Fruit fly (Drosophila melanogaster) whole organism, embryonic: ENCODE results near the gene dpy.
A peak's percentile ranks its signal among the peaks of the same experiment; 100 is the strongest.

Source experiments
- B-H1 ChIP-seq: fragments of 200-800 bp; sonication (Bioruptor generic); IDR thresholded peaks from 3 replicates; pipeline ENCODE4 v1.3.6; 2022; ENCODE audit warnings: missing biosample characterization, missing genetic modification characterization
- Bdp1 ChIP-seq: fragments of 200-800 bp; sonication (Bioruptor generic); optimal IDR thresholded peaks from 3 replicates; lab custom pipeline; 2016; ENCODE audit warnings: missing biosample characterization, missing genetic modification characterization
- Bteb2 ChIP-seq: fragments of 200-800 bp; sonication (Bioruptor generic); optimal IDR thresholded peaks from 2 replicates; lab custom pipeline; 2016; ENCODE audit warnings: missing biosample characterization, missing genetic modification characterization
- CG10209 ChIP-seq: fragments of 200-800 bp; sonication (Bioruptor generic); optimal IDR thresholded peaks from 3 replicates; lab custom pipeline; 2017; ENCODE audit warnings: missing biosample characterization, mild to moderate bottlenecking, missing genetic modification characterization, missing genetic modification reagents
- CG11456 ChIP-seq: fragments of 200-800 bp; sonication (Bioruptor generic); IDR thresholded peaks from 3 replicates; pipeline ENCODE4 v1.3.6; 2022; ENCODE audit warnings: missing biosample characterization, missing genetic modification characterization
- CG12769 ChIP-seq: fragments of 200-800 bp; sonication (Bioruptor generic); optimal IDR thresholded peaks from 2 replicates; lab custom pipeline; 2019; ENCODE audit warnings: missing biosample characterization, mild to moderate bottlenecking, missing genetic modification characterization, moderate library complexity
- CG13424 ChIP-seq: fragments of 200-800 bp; sonication (Bioruptor generic); optimal IDR thresholded peaks from 2 replicates; lab custom pipeline; 2019; ENCODE audit warnings: missing biosample characterization, mild to moderate bottlenecking, missing genetic modification characterization, moderate library complexity
- CG14710 ChIP-seq: fragments of 200-800 bp; sonication (Bioruptor generic); optimal IDR thresholded peaks from 3 replicates; lab custom pipeline; 2019; ENCODE audit warnings: missing biosample characterization, mild to moderate bottlenecking, missing genetic modification characterization, moderate library complexity
- CG15073 ChIP-seq: fragments of 200-800 bp; sonication (Bioruptor generic); optimal IDR thresholded peaks from 2 replicates; lab custom pipeline; 2016; ENCODE audit warnings: missing biosample characterization, missing genetic modification characterization
- CG15269 ChIP-seq: fragments of 200-800 bp; sonication (Bioruptor generic); optimal IDR thresholded peaks from 2 replicates; lab custom pipeline; 2018; ENCODE audit warnings: missing biosample characterization, mild to moderate bottlenecking, missing genetic modification characterization, moderate library complexity
- CG18599 ChIP-seq: fragments of 200-800 bp; sonication (Bioruptor generic); optimal IDR thresholded peaks from 3 replicates; lab custom pipeline; 2017; ENCODE audit warnings: missing biosample characterization, missing genetic modification characterization, mild to moderate bottlenecking, moderate library complexity, missing genetic modification reagents
- CG30020 ChIP-seq: fragments of 200-800 bp; optimal IDR thresholded peaks from 2 replicates; lab custom pipeline; 2019; ENCODE audit warnings: missing biosample characterization, mild to moderate bottlenecking, missing genetic modification characterization, moderate library complexity
- CG3281 ChIP-seq: fragments of 200-800 bp; sonication (Bioruptor generic); optimal IDR thresholded peaks from 3 replicates; lab custom pipeline; 2017; ENCODE audit warnings: missing biosample characterization, mild to moderate bottlenecking, missing genetic modification characterization
- CG33213 ChIP-seq: fragments of 200-800 bp; sonication (Bioruptor generic); optimal IDR thresholded peaks from 3 replicates; lab custom pipeline; 2016; ENCODE audit warnings: missing biosample characterization, missing genetic modification characterization
- CG34224 ChIP-seq: fragments of 200-800 bp; sonication (Bioruptor generic); IDR thresholded peaks from 3 replicates; pipeline ENCODE4 v1.3.6; 2022; ENCODE audit warnings: missing biosample characterization, missing genetic modification characterization; ENCODE audit not compliant: partially characterized antibody
- CG3847 ChIP-seq: fragments of 200-800 bp; sonication (Bioruptor generic); IDR thresholded peaks from 2 replicates; pipeline ENCODE4 v1.3.6; 2022; ENCODE audit warnings: missing biosample characterization, missing genetic modification characterization
- CG42726 ChIP-seq: fragments of 200-800 bp; sonication (Bioruptor generic); IDR thresholded peaks from 2 replicates; pipeline ENCODE4 v1.3.6; 2022; ENCODE audit warnings: missing biosample characterization, missing genetic modification characterization; ENCODE audit not compliant: partially characterized antibody
- CG9437 ChIP-seq: fragments of 200-800 bp; sonication (Bioruptor generic); optimal IDR thresholded peaks from 2 replicates; lab custom pipeline; 2018; ENCODE audit warnings: missing biosample characterization, mild to moderate bottlenecking, missing genetic modification characterization
- CG9727 ChIP-seq: fragments of 200-800 bp; sonication (Bioruptor generic); optimal IDR thresholded peaks from 3 replicates; lab custom pipeline; 2017; ENCODE audit warnings: missing biosample characterization, mild to moderate bottlenecking, missing genetic modification characterization
- CHES-1-like ChIP-seq: fragments of 200-800 bp; sonication (Bioruptor generic); optimal IDR thresholded peaks from 2 replicates; lab custom pipeline; 2016; ENCODE audit warnings: missing biosample characterization, missing genetic modification characterization
- D ChIP-seq, 2 experiments: fragments of 200-800 bp in 1 of 2; fragments of >200 bp in 1 of 2; sonication (Bioruptor generic) in 1 of 2; optimal IDR thresholded peaks; 2 replicates in 1 of 2; 3 replicates in 1 of 2; lab custom pipeline; 2017; ENCODE audit warnings: mild to moderate bottlenecking in 1 of 2, missing biosample characterization in 1 of 2, missing genetic modification characterization in 1 of 2, missing genetic modification reagents in 1 of 2
- D19A ChIP-seq: fragments of 200-800 bp; optimal IDR thresholded peaks from 3 replicates; lab custom pipeline; 2019; ENCODE audit warnings: missing biosample characterization, mild to moderate bottlenecking, missing genetic modification characterization, moderate library complexity
- Dek ChIP-seq: fragments of 200-800 bp; sonication (Bioruptor generic); optimal IDR thresholded peaks from 3 replicates; lab custom pipeline; 2019; ENCODE audit warnings: missing biosample characterization, mild to moderate bottlenecking, missing genetic modification characterization, moderate library complexity
- Dll ChIP-seq: fragments of 200-800 bp; sonication (Bioruptor generic); IDR thresholded peaks from 4 replicates; pipeline ENCODE4 v1.3.6; 2022; ENCODE audit warnings: missing biosample characterization, missing genetic modification characterization; ENCODE audit not compliant: partially characterized antibody
- Doc3 ChIP-seq: fragments of 200-800 bp; sonication (Bioruptor generic); IDR thresholded peaks from 3 replicates; pipeline ENCODE4 v1.3.6; 2022; ENCODE audit warnings: missing biosample characterization, missing genetic modification characterization; ENCODE audit not compliant: partially characterized antibody
- ERR ChIP-seq: fragments of 200-800 bp; sonication (Bioruptor generic); optimal IDR thresholded peaks from 2 replicates; lab custom pipeline; 2016; ENCODE audit warnings: missing biosample characterization, missing genetic modification characterization
- Ets65A ChIP-seq: fragments of 200-800 bp; sonication (Bioruptor generic); peaks from one replicate; lab custom pipeline; 2016; ENCODE audit warnings: missing biosample characterization, missing genetic modification characterization
- Hmr ChIP-seq: fragments of 200-800 bp; sonication (Bioruptor generic); optimal IDR thresholded peaks from 3 replicates; lab custom pipeline; 2017; ENCODE audit warnings: mild to moderate bottlenecking, missing biosample characterization, missing genetic modification reagents, missing genetic modification characterization
- Lpt ChIP-seq: fragments of >200 bp; optimal IDR thresholded peaks from 2 replicates; lab custom pipeline; 2018; ENCODE audit warnings: missing biosample characterization, missing genetic modification characterization
- MESR4 ChIP-seq: fragments of 200-800 bp; sonication (Bioruptor generic); optimal IDR thresholded peaks from 2 replicates; lab custom pipeline; 2018; ENCODE audit warnings: missing biosample characterization, mild to moderate bottlenecking, missing genetic modification characterization, moderate library complexity
- MTF-1 ChIP-seq: fragments of 200-800 bp; sonication (Bioruptor generic); optimal IDR thresholded peaks from 2 replicates; lab custom pipeline; 2018; ENCODE audit warnings: missing biosample characterization, mild to moderate bottlenecking, missing genetic modification characterization, borderline replicate concordance
- Vsx1 ChIP-seq: fragments of 200-800 bp; sonication (Bioruptor generic); optimal IDR thresholded peaks from 2 replicates; lab custom pipeline; 2017; ENCODE audit warnings: missing biosample characterization, mild to moderate bottlenecking, missing genetic modification characterization, missing genetic modification reagents
- ab ChIP-seq: fragments of 200-800 bp; sonication (Bioruptor generic); optimal IDR thresholded peaks from 2 replicates; lab custom pipeline; 2016; ENCODE audit warnings: missing biosample characterization, missing genetic modification characterization
- ato ChIP-seq: fragments of 200-800 bp; sonication (Bioruptor generic); IDR thresholded peaks from 2 replicates; pipeline ENCODE4 v1.3.6; 2022; ENCODE audit warnings: missing biosample characterization, missing genetic modification characterization; ENCODE audit not compliant: partially characterized antibody
- cato ChIP-seq: fragments of 200-800 bp; sonication (Bioruptor generic); optimal IDR thresholded peaks from 2 replicates; lab custom pipeline; 2016; ENCODE audit warnings: missing biosample characterization, missing genetic modification characterization, borderline replicate concordance
- disco-r ChIP-seq: fragments of 200-800 bp; sonication (Bioruptor generic); optimal IDR thresholded peaks from 2 replicates; lab custom pipeline; 2016; ENCODE audit warnings: missing biosample characterization, missing genetic modification characterization
- emc ChIP-seq: fragments of 200-800 bp; sonication (Bioruptor generic); optimal IDR thresholded peaks from 2 replicates; lab custom pipeline; 2016; ENCODE audit warnings: missing biosample characterization, missing genetic modification characterization
- ewg ChIP-seq: fragments of 200-800 bp; sonication (Bioruptor generic); optimal IDR thresholded peaks from 3 replicates; lab custom pipeline; 2017; ENCODE audit warnings: mild to moderate bottlenecking, missing biosample characterization, missing genetic modification reagents, missing genetic modification characterization
- grau ChIP-seq: fragments of 200-800 bp; optimal IDR thresholded peaks from 3 replicates; lab custom pipeline; 2019; ENCODE audit warnings: missing biosample characterization, mild to moderate bottlenecking, missing genetic modification characterization, moderate library complexity
- knrl ChIP-seq: fragments of 200-800 bp; sonication (Bioruptor generic); IDR thresholded peaks from 3 replicates; pipeline ENCODE4 v1.3.6; 2022; ENCODE audit warnings: missing biosample characterization, missing genetic modification characterization; ENCODE audit not compliant: partially characterized antibody
- oc ChIP-seq: fragments of 200-800 bp; sonication (Bioruptor generic); optimal IDR thresholded peaks from 2 replicates; lab custom pipeline; 2018; ENCODE audit warnings: missing biosample characterization, mild to moderate bottlenecking, missing genetic modification characterization, moderate library complexity
- rib ChIP-seq: fragments of 200-800 bp; sonication (Bioruptor generic); IDR thresholded peaks from 2 replicates; pipeline ENCODE4 v1.3.6; 2022; ENCODE audit warnings: missing biosample characterization, missing genetic modification characterization
- sna ChIP-seq: fragments of 200-800 bp; sonication (Bioruptor generic); IDR thresholded peaks from 2 replicates; pipeline ENCODE4 v1.3.6; 2022; ENCODE audit warnings: missing biosample characterization, missing genetic modification characterization; ENCODE audit not compliant: partially characterized antibody
- sqz ChIP-seq: fragments of 200-800 bp; sonication (Bioruptor generic); optimal IDR thresholded peaks from 3 replicates; lab custom pipeline; 2018; ENCODE audit warnings: missing biosample characterization, mild to moderate bottlenecking, missing genetic modification characterization
- tna ChIP-seq: fragments of 200-800 bp; sonication (Bioruptor generic); IDR thresholded peaks from 2 replicates; pipeline ENCODE4 v1.3.6; 2022; ENCODE audit warnings: missing biosample characterization, missing genetic modification characterization; ENCODE audit not compliant: partially characterized antibody
- trem ChIP-seq: fragments of 200-800 bp; optimal IDR thresholded peaks from 3 replicates; lab custom pipeline; 2019; ENCODE audit warnings: missing biosample characterization, mild to moderate bottlenecking, missing genetic modification characterization, moderate library complexity
- zen2 ChIP-seq: fragments of 200-800 bp; sonication (Bioruptor generic); IDR thresholded peaks from 3 replicates; pipeline ENCODE4 v1.3.6; 2022; ENCODE audit warnings: missing biosample characterization, missing genetic modification characterization; ENCODE audit not compliant: partially characterized antibody

Gene dpy

DNA sequence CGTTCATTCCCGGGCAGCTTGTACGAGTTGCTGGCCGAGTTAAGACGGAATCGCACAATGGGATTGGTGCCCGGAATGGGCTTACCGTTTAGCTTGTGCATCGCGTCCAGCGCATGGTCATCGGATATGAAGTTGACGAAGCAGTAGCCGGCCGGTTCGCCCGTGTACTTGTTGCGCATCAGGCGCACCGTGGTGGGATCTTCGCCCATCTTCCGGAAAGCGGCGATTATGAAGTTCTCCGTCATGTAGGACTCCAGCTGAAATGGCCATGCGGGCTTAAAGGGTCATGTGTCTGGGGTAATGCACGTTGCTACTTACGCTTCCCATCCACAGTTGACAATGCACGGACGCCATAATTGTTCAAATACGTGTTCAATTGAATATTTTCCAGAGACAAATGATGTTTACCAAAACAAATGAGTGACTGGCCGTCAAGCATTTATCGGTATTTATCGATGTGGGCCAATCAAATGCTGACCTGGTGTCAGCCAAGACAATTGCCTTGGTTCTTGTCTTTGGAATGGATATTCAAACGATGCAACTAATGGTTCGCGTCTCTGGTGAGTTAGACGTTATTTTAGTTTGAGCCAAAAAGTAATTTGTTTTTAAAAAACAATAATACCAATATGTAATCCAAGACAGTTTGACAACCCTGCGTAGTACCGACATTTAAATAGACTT is 160.0 kb downstream of the dpy start, which contains the start of the genes Secp43 and ND-B8 (continued):
- TF ChIP-seq tna (GFP tag; lab: Robert Waterston, UW) (peak; percentile 74; the same call in 1 of the 2 replicates), CG15269 (no peak), CG9727 (GFP tag; lab: Kevin White, UChicago) (no peak), Dek (tag; lab: Kevin White, UChicago) (peak; percentile 27), CG9437 (peak; percentile 2), ab (GFP tag; lab: Kevin White, UChicago) (no peak), Hmr (GFP tag; lab: Kevin White, UChicago) (peak; percentile 75), D19A (peak; percentile 18), sqz (GFP tag; lab: Kevin White, UChicago) (no peak), CG42726 (GFP tag; lab: Robert Waterston, UW) (peak; percentile 83), oc (tag; lab: Kevin White, UChicago) (no peak), CG11456 (GFP tag; lab: Robert Waterston, UW) (no peak), zen2 (GFP tag; lab: Robert Waterston, UW) (peak; percentile 54; the same call in 1 of the 3 replicates), ato (peak; percentile 77), knrl (GFP tag; lab: Robert Waterston, UW) (peak; percentile 74), Ets65A (GFP tag; lab: Kevin White, UChicago) (peak; percentile 31), Bteb2 (no peak), D (optimal IDR thresholded peaks at IDR 0.05; lab: Kevin White, UChicago) (no peak), D (GFP tag; optimal IDR thresholded peaks at IDR 0.05; lab: Kevin White, UChicago) (no peak), CG34224 (GFP tag; lab: Robert Waterston, UW) (peak; percentile 62), CHES-1-like (GFP tag; lab: Kevin White, UChicago) (peak; percentile 46), MESR4 (GFP tag; lab: Kevin White, UChicago) (peak; percentile 67), MTF-1 (GFP tag; lab: Kevin White, UChicago) (no peak), Doc3 (GFP tag; lab: Robert Waterston, UW) (peak; percentile 71), Bdp1 (GFP tag; lab: Kevin White, UChicago) (no peak), CG18599 (GFP tag; lab: Kevin White, UChicago) (no peak), ERR (no peak), CG15073 (GFP tag; lab: Kevin White, UChicago) (no peak), rib (no peak), CG13424 (peak; percentile 23), CG14710 (tag; lab: Kevin White, UChicago) (peak; percentile 77), CG30020 (peak; percentile 18), CG10209 (GFP tag; lab: Kevin White, UChicago) (no peak), disco-r (no peak), Lpt (GFP tag; lab: Kevin White, UChicago) (no peak), sna (GFP tag; lab: Robert Waterston, UW) (peak; percentile 44; the same call in 1 of the 2 replicates), B-H1 (GFP tag; lab: Robert Waterston, UW) (no peak), CG12769 (no peak), cato (GFP tag; lab: Kevin White, UChicago) (no peak), CG3281 (GFP tag; lab: Kevin White, UChicago) (no peak), CG3847 (GFP tag; lab: Robert Waterston, UW) (peak; percentile 33; the same call in 1 of the 2 replicates), trem (tag; lab: Kevin White, UChicago) (peak; percentile 75), Vsx1 (GFP tag; lab: Kevin White, UChicago) (peak; percentile 11), CG33213 (peak; percentile 39), ewg (peak; percentile 4), Dll (GFP tag; lab: Robert Waterston, UW) (peak; percentile 77), emc (no peak), grau (tag; lab: Kevin White, UChicago) (peak; percentile 6)
